Worm (Caenorhabditis elegans): ENCODE results near the gene egas-1.

DNA sequence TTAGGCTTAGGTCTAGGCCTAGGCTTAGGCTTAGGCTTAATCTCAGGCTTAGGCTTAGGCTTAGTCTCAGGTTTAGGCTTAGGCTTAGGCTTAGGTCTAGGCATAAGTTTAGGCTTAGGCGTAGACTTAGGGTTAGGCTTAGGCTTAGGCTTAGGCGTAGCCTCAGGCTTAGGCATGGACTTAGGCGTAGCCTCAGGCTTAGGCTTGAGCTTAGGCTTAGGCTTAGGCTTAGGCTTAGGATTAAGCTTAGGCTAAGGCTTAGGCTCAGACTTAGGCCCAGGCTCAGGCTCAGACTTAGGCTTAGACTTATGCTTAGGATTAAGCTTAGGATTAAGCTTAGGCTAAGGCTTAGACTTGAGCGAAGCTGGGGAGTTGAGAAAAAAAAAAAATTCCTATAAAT is 26.9 kb upstream of the egas-1 start:
- TF ChIP-seq mep-1 (tag; optimal IDR thresholded peaks at IDR 0.05) (no peak), mab-5 (tag; optimal IDR thresholded peaks at IDR 0.05) (no peak), bed-3 (GFP tag; optimal IDR thresholded peaks at IDR 0.05) (no peak), pha-4 (tag; optimal IDR thresholded peaks at IDR 0.05) (no peak), ham-2 (GFP tag; optimal IDR thresholded peaks at IDR 0.05) (peak; percentile 50), unc-62 (GFP tag; optimal IDR thresholded peaks at IDR 0.05) (no peak), sem-2 (GFP tag; optimal IDR thresholded peaks at IDR 0.05) (no peak)

Data from whole organism, mixed stage, embryonic.